Fruit fly (Drosophila melanogaster): Measurements from ENCODE around the gene Hsp70Ab.

dm6 chr3R:11984862-11985261, 26.5 kb downstream of the Hsp70Ab start:
- no peak for TF ChIP-seq Mnt (GFP tag; optimal IDR thresholded peaks at IDR 0.05)
- no peak for TF ChIP-seq tj (GFP tag; optimal IDR thresholded peaks at IDR 0.05)
- TF ChIP-seq Hr96 (GFP tag; optimal IDR thresholded peaks at IDR 0.05): no peak
- TF ChIP-seq bab1 (GFP tag; optimal IDR thresholded peaks at IDR 0.05): no peak
- no peak for TF ChIP-seq Crg-1 (GFP tag; optimal IDR thresholded peaks at IDR 0.05)
- TF ChIP-seq cic (GFP tag; optimal IDR thresholded peaks at IDR 0.05): no peak

All from whole organism, adult.